Worm (Caenorhabditis elegans) whole organism, young adult: ENCODE measurements around the gene M117.4.

Experiments used
- B0035.1 ChIP-seq: sonication (generic microtip); optimal IDR thresholded peaks from 2 replicates; lab custom pipeline; 2016; ENCODE audit warnings: missing genetic modification characterization, mild to moderate bottlenecking, missing compliant biosample characterization, missing genotype, missing genetic modification reagents
- B0261.1 ChIP-seq: sonication (generic microtip); optimal IDR thresholded peaks from 2 replicates; lab custom pipeline; 2016; ENCODE audit warnings: mild to moderate bottlenecking, missing genetic modification characterization, moderate library complexity, missing compliant biosample characterization
- B0336.3 ChIP-seq: fragments of 200-800 bp; sonication (Bioruptor generic); IDR thresholded peaks from 2 replicates; pipeline ENCODE4 v1.3.6; 2022; ENCODE audit warnings: missing genetic modification characterization, missing compliant biosample characterization
- F52B5.7 ChIP-seq: sonication (generic microtip); optimal IDR thresholded peaks from 2 replicates; lab custom pipeline; 2016; ENCODE audit warnings: mild to moderate bottlenecking, missing genetic modification characterization, missing compliant biosample characterization
- T26A5.8 ChIP-seq: sonication (generic microtip); optimal IDR thresholded peaks from 2 replicates; lab custom pipeline; 2016; ENCODE audit warnings: missing genetic modification characterization, missing compliant biosample characterization
- Y53G8AR.9 ChIP-seq: fragments of 200-800 bp; sonication (Bioruptor generic); conservative IDR thresholded peaks from 2 replicates; pipeline ENCODE4 v1.3.6; 2022; ENCODE audit warnings: missing genetic modification reagents, missing genetic modification characterization, missing compliant biosample characterization
- Y56A3A.18 ChIP-seq: fragments of 200-800 bp; sonication (Bioruptor generic); IDR thresholded peaks from 2 replicates; pipeline ENCODE4 v1.3.6; 2022; ENCODE audit warnings: missing genetic modification reagents, missing genetic modification characterization, missing compliant biosample characterization
- Y67H2A.10 ChIP-seq: fragments of 200-800 bp; sonication (Bioruptor generic); conservative IDR thresholded peaks from 2 replicates; pipeline ENCODE4 v1.3.6; 2022; ENCODE audit warnings: missing genetic modification reagents, missing genetic modification characterization, missing compliant biosample characterization
- Y95B8A.8 ChIP-seq: fragments of 200-800 bp; sonication (Bioruptor generic); IDR thresholded peaks from 2 replicates; pipeline ENCODE4 v1.3.6; 2022; ENCODE audit warnings: missing genetic modification reagents, missing genetic modification characterization, missing compliant biosample characterization
- ama-1 ChIP-seq, 3 experiments: fragments of 150-350 bp in 1 of 3; sonication (generic microtip) in 2 of 3; optimal IDR thresholded peaks; 2 replicates each; lab custom pipeline; 2014 to 2018; ENCODE audit warnings: missing biosample characterization in 2 of 3, missing genetic modification characterization in 2 of 3, missing genetic modification reagents in 2 of 3
- aptf-2 ChIP-seq: fragments of 200-800 bp; sonication (Bioruptor generic); conservative IDR thresholded peaks from 2 replicates; pipeline ENCODE4 v1.3.6; 2022; ENCODE audit warnings: missing genetic modification reagents, missing genetic modification characterization, missing compliant biosample characterization
- aptf-3 ChIP-seq: fragments of 200-800 bp; sonication (Bioruptor generic); IDR thresholded peaks from 2 replicates; pipeline ENCODE4 v1.3.6; 2022; ENCODE audit warnings: missing genetic modification characterization, missing compliant biosample characterization
- atf-7 ChIP-seq: sonication (generic microtip); optimal IDR thresholded peaks from 2 replicates; lab custom pipeline; 2017; ENCODE audit warnings: mild to moderate bottlenecking, missing genetic modification characterization, missing compliant biosample characterization
- attf-5 ChIP-seq: fragments of 200-800 bp; sonication (Bioruptor generic); optimal IDR thresholded peaks from 2 replicates; lab custom pipeline; 2018; ENCODE audit warnings: mild to moderate bottlenecking, missing genetic modification characterization, missing compliant biosample characterization
- attf-6 ChIP-seq: fragments of 200-800 bp; sonication (Bioruptor generic); IDR thresholded peaks from 2 replicates; pipeline ENCODE4 v1.3.6; 2022; ENCODE audit warnings: missing genetic modification reagents, missing genetic modification characterization, missing compliant biosample characterization
- bed-2 ChIP-seq: fragments of 200-800 bp; sonication (Bioruptor generic); IDR thresholded peaks from 2 replicates; pipeline ENCODE4 v1.3.6; 2022; ENCODE audit warnings: missing genetic modification reagents, missing genetic modification characterization, missing compliant biosample characterization
- ccch-3 ChIP-seq: fragments of 200-800 bp; sonication (Bioruptor generic); optimal IDR thresholded peaks from 2 replicates; lab custom pipeline; 2018; ENCODE audit warnings: mild to moderate bottlenecking, missing genetic modification characterization, missing compliant biosample characterization
- cebp-1 ChIP-seq, 2 experiments: fragments of 200-800 bp in 1 of 2; sonication (Bioruptor generic) in 1 of 2; sonication (generic microtip) in 1 of 2; IDR thresholded peaks in 1 of 2; optimal IDR thresholded peaks in 1 of 2; 2 replicates each; pipeline versions ENCODE4 v1.3.6 to Lab custom; 2017 to 2022; ENCODE audit warnings: missing compliant biosample characterization in 2 of 2, missing genetic modification characterization in 2 of 2, mild to moderate bottlenecking in 1 of 2, missing genetic modification reagents in 1 of 2, moderate library complexity in 1 of 2
- ceh-40 ChIP-seq: fragments of 200-800 bp; sonication (Bioruptor generic); IDR thresholded peaks from 2 replicates; pipeline ENCODE4 v1.3.6; 2022; ENCODE audit warnings: missing genetic modification characterization, missing compliant biosample characterization
- ceh-91 ChIP-seq: fragments of 200-800 bp; sonication (Bioruptor generic); IDR thresholded peaks from 2 replicates; pipeline ENCODE4 v1.3.6; 2022; ENCODE audit warnings: missing genetic modification reagents, missing genetic modification characterization, missing compliant biosample characterization
- dox-1 ChIP-seq: fragments of 200-800 bp; sonication (Bioruptor generic); IDR thresholded peaks from 2 replicates; pipeline ENCODE4 v1.3.6; 2022; ENCODE audit warnings: missing genetic modification reagents, missing genetic modification characterization, missing compliant biosample characterization
- egrh-3 ChIP-seq: fragments of 200-800 bp; sonication (Bioruptor generic); IDR thresholded peaks from 2 replicates; pipeline ENCODE4 v1.3.6; 2022; ENCODE audit warnings: missing genetic modification reagents, missing genetic modification characterization, missing compliant biosample characterization
- ets-4 ChIP-seq: fragments of 200-800 bp; sonication (Bioruptor generic); optimal IDR thresholded peaks from 2 replicates; lab custom pipeline; 2018; ENCODE audit warnings: mild to moderate bottlenecking, missing genetic modification characterization, missing compliant biosample characterization
- fkh-3 ChIP-seq: sonication (generic microtip); optimal IDR thresholded peaks from 2 replicates; lab custom pipeline; 2016; ENCODE audit warnings: mild to moderate bottlenecking, missing genetic modification characterization, missing compliant biosample characterization
- hlh-26 ChIP-seq: fragments of 200-800 bp; sonication (Bioruptor generic); conservative IDR thresholded peaks from 2 replicates; pipeline ENCODE4 v1.3.6; 2022; ENCODE audit warnings: missing genetic modification reagents, missing genetic modification characterization, missing compliant biosample characterization
- lag-1 ChIP-seq: fragments of 200-800 bp; sonication (Bioruptor generic); IDR thresholded peaks from 2 replicates; pipeline ENCODE4 v1.3.6; 2022; ENCODE audit warnings: missing genetic modification reagents, missing genetic modification characterization, missing compliant biosample characterization
- let-526 ChIP-seq: fragments of 200-800 bp; sonication (Bioruptor generic); IDR thresholded peaks from 2 replicates; pipeline ENCODE4 v1.3.6; 2022; ENCODE audit warnings: missing genetic modification reagents, missing genetic modification characterization, missing compliant biosample characterization
- let-607 ChIP-seq, 2 experiments: fragments of 200-800 bp in 1 of 2; sonication (Bioruptor generic) in 1 of 2; sonication (generic microtip) in 1 of 2; optimal IDR thresholded peaks; 2 replicates each; lab custom pipeline; 2016 to 2018; ENCODE audit warnings: mild to moderate bottlenecking in 2 of 2, missing compliant biosample characterization in 2 of 2, missing genetic modification characterization in 2 of 2, moderate library complexity in 2 of 2, missing genotype in 1 of 2
- lin-26 ChIP-seq: fragments of 200-800 bp; sonication (Bioruptor generic); IDR thresholded peaks from 2 replicates; pipeline ENCODE4 v1.3.6; 2022; ENCODE audit warnings: missing genetic modification reagents, missing genetic modification characterization, missing compliant biosample characterization
- lsy-27 ChIP-seq: sonication (generic microtip); optimal IDR thresholded peaks from 2 replicates; lab custom pipeline; 2017; ENCODE audit warnings: missing genetic modification characterization, mild to moderate bottlenecking, missing compliant biosample characterization, antibody characterized with exemption, missing genotype, borderline replicate concordance; ENCODE audit not compliant: insufficient read depth
- madf-6 ChIP-seq: fragments of 200-800 bp; sonication (Bioruptor generic); IDR thresholded peaks from 2 replicates; pipeline ENCODE4 v1.3.6; 2022; ENCODE audit warnings: missing genetic modification reagents, missing genetic modification characterization, missing compliant biosample characterization
- mes-4 ChIP-seq: sonication (generic microtip); optimal IDR thresholded peaks from 2 replicates; lab custom pipeline; 2016; ENCODE audit warnings: missing genotype, missing genetic modification characterization, missing compliant biosample characterization
- nfya-1 ChIP-seq: sonication (generic microtip); optimal IDR thresholded peaks from 2 replicates; lab custom pipeline; 2017; ENCODE audit warnings: antibody characterized with exemption, missing compliant biosample characterization, missing genetic modification characterization, borderline replicate concordance; ENCODE audit not compliant: insufficient read depth
- nfya-2 ChIP-seq: fragments of 200-800 bp; sonication (Bioruptor generic); IDR thresholded peaks from 2 replicates; pipeline ENCODE4 v1.3.6; 2022; ENCODE audit warnings: missing genetic modification reagents, missing genetic modification characterization, missing compliant biosample characterization
- nfyb-1 ChIP-seq: fragments of 200-800 bp; sonication (Bioruptor generic); IDR thresholded peaks from 2 replicates; pipeline ENCODE4 v1.3.6; 2022; ENCODE audit warnings: missing genetic modification reagents, missing genetic modification characterization, missing compliant biosample characterization
- nhr-80 ChIP-seq: sonication (generic microtip); optimal IDR thresholded peaks from 2 replicates; lab custom pipeline; 2016; ENCODE audit warnings: missing genetic modification characterization, missing compliant biosample characterization
- pha-4 ChIP-seq: fragments of 150-350 bp; sonication (generic microtip); optimal IDR thresholded peaks from 2 replicates; lab custom pipeline; 2014; ENCODE audit warnings: missing biosample characterization, missing genetic modification reagents, missing genetic modification characterization
- rcor-1 ChIP-seq: fragments of 200-800 bp; sonication (Bioruptor generic); IDR thresholded peaks from 2 replicates; pipeline ENCODE4 v1.3.6; 2022; ENCODE audit warnings: missing genetic modification reagents, missing genetic modification characterization, missing compliant biosample characterization
- snpc-1.1 ChIP-seq: sonication (generic microtip); optimal IDR thresholded peaks from 2 replicates; lab custom pipeline; 2017; ENCODE audit warnings: missing genetic modification characterization, mild to moderate bottlenecking, missing compliant biosample characterization, antibody characterized with exemption, moderate library complexity, missing genotype, missing genetic modification reagents; ENCODE audit not compliant: insufficient read depth
- snpc-1.3 ChIP-seq: sonication (generic microtip); optimal IDR thresholded peaks from 2 replicates; lab custom pipeline; 2017; ENCODE audit warnings: missing genetic modification characterization, mild to moderate bottlenecking, missing compliant biosample characterization, antibody characterized with exemption, moderate library complexity, missing genotype, missing genetic modification reagents; ENCODE audit not compliant: insufficient read depth
- somi-1 ChIP-seq: fragments of 200-800 bp; sonication (Bioruptor generic); optimal IDR thresholded peaks from 2 replicates; lab custom pipeline; 2018; ENCODE audit warnings: mild to moderate bottlenecking, missing genetic modification characterization, missing compliant biosample characterization
- sptf-2 ChIP-seq: fragments of 200-800 bp; sonication (Bioruptor generic); optimal IDR thresholded peaks from 2 replicates; lab custom pipeline; 2018; ENCODE audit warnings: mild to moderate bottlenecking, missing genetic modification characterization, missing compliant biosample characterization
- unc-62 ChIP-seq: fragments of 150-350 bp; optimal IDR thresholded peaks from 2 replicates; lab custom pipeline; 2014; ENCODE audit warnings: missing biosample characterization, missing genetic modification reagents, missing genetic modification characterization
- zim-3 ChIP-seq: sonication (generic microtip); optimal IDR thresholded peaks from 2 replicates; lab custom pipeline; 2017; ENCODE audit warnings: mild to moderate bottlenecking, missing genetic modification characterization, moderate library complexity, missing compliant biosample characterization
- ztf-25 ChIP-seq: fragments of 200-800 bp; sonication (Bioruptor generic); IDR thresholded peaks from 2 replicates; pipeline ENCODE4 v1.3.6; 2022; ENCODE audit warnings: missing genetic modification reagents, missing genetic modification characterization, missing compliant biosample characterization
- ztf-26 ChIP-seq: sonication (generic microtip); optimal IDR thresholded peaks from 2 replicates; lab custom pipeline; 2017; ENCODE audit warnings: missing genetic modification characterization, missing compliant biosample characterization
- ztf-28 ChIP-seq: fragments of 200-800 bp; sonication (Bioruptor generic); IDR thresholded peaks from 2 replicates; pipeline ENCODE4 v1.3.6; 2022; ENCODE audit warnings: missing genetic modification reagents, missing genetic modification characterization, missing compliant biosample characterization

The M117.4 gene

ce11 chrIV:11859995-11860605 is 26.7 kb upstream of the M117.4 start, which contains the start of gene mob-1 (continued):
- TF ChIP-seq ceh-40 (GFP tag; lab: Robert Waterston, UW) = no peak
- TF ChIP-seq T26A5.8 (tag; lab: Kevin White, UChicago) = no peak
- no peak for TF ChIP-seq ama-1 (optimal IDR thresholded peaks at IDR 0.05; lab: Kevin White, UChicago)
- no peak for TF ChIP-seq ama-1 (GFP tag; optimal IDR thresholded peaks at IDR 0.05; lab: Kevin White, UChicago)
- TF ChIP-seq ztf-25 (GFP tag; lab: Robert Waterston, UW) = no peak
- no peak for TF ChIP-seq Y95B8A.8 (GFP tag; lab: Robert Waterston, UW)
- TF ChIP-seq ets-4 (GFP tag; lab: Kevin White, UChicago) = no peak
- TF ChIP-seq pha-4 (tag; lab: Kevin White, UChicago) = no peak
- TF ChIP-seq sptf-2 = no peak
- no peak for TF ChIP-seq snpc-1.1
- peak; percentile 47; the same call in 1 of the 2 replicates for TF ChIP-seq nfyb-1 (GFP tag; lab: Robert Waterston, UW)
- no peak for TF ChIP-seq zim-3 (tag; lab: Kevin White, UChicago)
- TF ChIP-seq ccch-3 (GFP tag; lab: Kevin White, UChicago) = no peak
- TF ChIP-seq lsy-27 (tag; lab: Kevin White, UChicago) = no peak
- TF ChIP-seq aptf-3 = 0 out of 2 replicates have a peak, but pooled peaks have one; percentile 8
- TF ChIP-seq nfya-1 (tag; lab: Kevin White, UChicago) = no peak
- no peak for TF ChIP-seq Y67H2A.10 (GFP tag; lab: Robert Waterston, UW)
- peak; percentile 28; the same call in 1 of the 2 replicates for TF ChIP-seq dox-1
- no peak for TF ChIP-seq let-526 (GFP tag; lab: Robert Waterston, UW)
- peak; percentile 62 for TF ChIP-seq madf-6 (GFP tag; lab: Robert Waterston, UW)
- no peak for TF ChIP-seq somi-1
- no peak for TF ChIP-seq fkh-3
- TF ChIP-seq aptf-2 = no peak
- TF ChIP-seq egrh-3 (GFP tag; lab: Robert Waterston, UW) = no peak
- TF ChIP-seq cebp-1 (GFP tag; IDR thresholded peaks at IDR 0.05; lab: Robert Waterston, UW) = no peak
- peak; percentile 53 for TF ChIP-seq cebp-1 (tag; optimal IDR thresholded peaks at IDR 0.05; lab: Kevin White, UChicago)
- TF ChIP-seq nhr-80 = no peak
- TF ChIP-seq ztf-26 (tag; lab: Kevin White, UChicago) = no peak
- TF ChIP-seq B0336.3 (GFP tag; lab: Robert Waterston, UW) = peak; percentile 75
- no peak for TF ChIP-seq ceh-91 (GFP tag; lab: Robert Waterston, UW)
- peak; percentile 69 for TF ChIP-seq Y53G8AR.9
- TF ChIP-seq lag-1 (GFP tag; lab: Robert Waterston, UW) = no peak
- TF ChIP-seq rcor-1 (GFP tag; lab: Robert Waterston, UW) = no peak
- peak; percentile 27 for TF ChIP-seq attf-5
- peak; percentile 7 for TF ChIP-seq B0035.1 (tag; lab: Kevin White, UChicago)
- no peak for TF ChIP-seq bed-2
- no peak for TF ChIP-seq let-607 (tag; optimal IDR thresholded peaks at IDR 0.05; lab: Kevin White, UChicago)
- TF ChIP-seq snpc-1.3 (tag; lab: Kevin White, UChicago) = no peak
- TF ChIP-seq F52B5.7 (tag; lab: Kevin White, UChicago) = no peak
- peak; percentile 59; the same call in 1 of the 2 replicates for TF ChIP-seq attf-6 (GFP tag; lab: Robert Waterston, UW)
- no peak for TF ChIP-seq mes-4
- no peak for TF ChIP-seq nfya-2 (GFP tag; lab: Robert Waterston, UW)
- TF ChIP-seq lin-26 = peak; percentile 80
- TF ChIP-seq atf-7 (tag; lab: Kevin White, UChicago) = no peak
- TF ChIP-seq unc-62 (GFP tag; lab: Kevin White, UChicago) = no peak
- TF ChIP-seq B0261.1 (tag; lab: Kevin White, UChicago) = no peak
- TF ChIP-seq Y56A3A.18 = no peak
- TF ChIP-seq hlh-26 = no peak
- no peak for TF ChIP-seq ztf-28 (GFP tag; lab: Robert Waterston, UW)
